Worm (Caenorhabditis elegans): ENCODE results near the gene hog-1.

- TF ChIP-seq ama-1 (optimal IDR thresholded peaks at IDR 0.05) (no peak), ceh-16 (tag; optimal IDR thresholded peaks at IDR 0.05) (no peak), alr-1 (tag; optimal IDR thresholded peaks at IDR 0.05) (no peak), ZK546.5 (tag; optimal IDR thresholded peaks at IDR 0.05) (no peak), blmp-1 (tag; optimal IDR thresholded peaks at IDR 0.05; ENCODE audit: insufficient read depth) (peak; percentile 64), ceh-82 (tag; optimal IDR thresholded peaks at IDR 0.05) (no peak), mdl-1 (tag; optimal IDR thresholded peaks at IDR 0.05) (no peak), nhr-237 (tag; optimal IDR thresholded peaks at IDR 0.05) (no peak), lsy-2 (tag; optimal IDR thresholded peaks at IDR 0.05) (no peak), snpc-4 (tag; optimal IDR thresholded peaks at IDR 0.05) (no peak), nhr-6 (tag; optimal IDR thresholded peaks at IDR 0.05) (no peak), skn-1 (tag; optimal IDR thresholded peaks at IDR 0.05) (no peak)
Observed at ce11 chrX:5854452-5855234, 580 bp upstream of the hog-1 start.
